Worm (Caenorhabditis elegans) whole organism, young adult: ENCODE results near the gene immp-1.

Source experiments
- F10E7.11 ChIP-seq: sonication (generic microtip); optimal IDR thresholded peaks from 2 replicates; lab custom pipeline; 2017; ENCODE audit warnings: mild to moderate bottlenecking, missing genetic modification characterization, moderate library complexity, missing compliant biosample characterization
- F23B12.7 ChIP-seq: sonication (generic microtip); optimal IDR thresholded peaks from 2 replicates; lab custom pipeline; 2017; ENCODE audit warnings: missing genetic modification characterization, mild to moderate bottlenecking, missing compliant biosample characterization, antibody characterized with exemption, moderate library complexity; ENCODE audit not compliant: insufficient read depth
- F37B4.10 ChIP-seq: fragments of 200-800 bp; sonication (Bioruptor generic); IDR thresholded peaks from 2 replicates; pipeline ENCODE4 v1.3.6; 2022; ENCODE audit warnings: missing genetic modification characterization, missing compliant biosample characterization
- F39B2.1 ChIP-seq: fragments of 200-800 bp; sonication (Bioruptor generic); IDR thresholded peaks from 2 replicates; pipeline ENCODE4 v1.3.6; 2022; ENCODE audit warnings: missing genetic modification reagents, missing genetic modification characterization, missing compliant biosample characterization
- F49E8.2 ChIP-seq: sonication (generic microtip); optimal IDR thresholded peaks from 3 replicates; lab custom pipeline; 2017; ENCODE audit warnings: missing genetic modification characterization, mild to moderate bottlenecking, missing compliant biosample characterization, antibody characterized with exemption, moderate library complexity; ENCODE audit not compliant: insufficient read depth
- F52B5.7 ChIP-seq: sonication (generic microtip); optimal IDR thresholded peaks from 2 replicates; lab custom pipeline; 2016; ENCODE audit warnings: mild to moderate bottlenecking, missing genetic modification characterization, missing compliant biosample characterization
- K11D2.4 ChIP-seq: fragments of 200-800 bp; sonication (Bioruptor generic); IDR thresholded peaks from 2 replicates; pipeline ENCODE4 v1.3.6; 2022; ENCODE audit warnings: missing genetic modification reagents, missing genetic modification characterization, missing compliant biosample characterization
- T26A5.8 ChIP-seq: sonication (generic microtip); optimal IDR thresholded peaks from 2 replicates; lab custom pipeline; 2016; ENCODE audit warnings: missing genetic modification characterization, missing compliant biosample characterization
- Y53F4B.3 ChIP-seq: fragments of 200-800 bp; sonication (Bioruptor generic); IDR thresholded peaks from 2 replicates; pipeline ENCODE4 v1.3.6; 2022; ENCODE audit warnings: missing genetic modification reagents, missing genetic modification characterization, missing compliant biosample characterization
- Y67H2A.10 ChIP-seq: fragments of 200-800 bp; sonication (Bioruptor generic); conservative IDR thresholded peaks from 2 replicates; pipeline ENCODE4 v1.3.6; 2022; ENCODE audit warnings: missing genetic modification reagents, missing genetic modification characterization, missing compliant biosample characterization
- Y95B8A.8 ChIP-seq: fragments of 200-800 bp; sonication (Bioruptor generic); IDR thresholded peaks from 2 replicates; pipeline ENCODE4 v1.3.6; 2022; ENCODE audit warnings: missing genetic modification reagents, missing genetic modification characterization, missing compliant biosample characterization
- akir-1 ChIP-seq: fragments of 200-800 bp; sonication (Bioruptor generic); optimal IDR thresholded peaks from 2 replicates; lab custom pipeline; 2018; ENCODE audit warnings: mild to moderate bottlenecking, missing genetic modification characterization, moderate library complexity, missing compliant biosample characterization
- attf-5 ChIP-seq: fragments of 200-800 bp; sonication (Bioruptor generic); optimal IDR thresholded peaks from 2 replicates; lab custom pipeline; 2018; ENCODE audit warnings: mild to moderate bottlenecking, missing genetic modification characterization, missing compliant biosample characterization
- bed-2 ChIP-seq: fragments of 200-800 bp; sonication (Bioruptor generic); IDR thresholded peaks from 2 replicates; pipeline ENCODE4 v1.3.6; 2022; ENCODE audit warnings: missing genetic modification reagents, missing genetic modification characterization, missing compliant biosample characterization
- ceh-100 ChIP-seq: fragments of 200-800 bp; sonication (Bioruptor generic); IDR thresholded peaks from 2 replicates; pipeline ENCODE4 v1.3.6; 2022; ENCODE audit warnings: missing genetic modification reagents, missing genetic modification characterization, missing compliant biosample characterization
- ceh-58 ChIP-seq: fragments of 200-800 bp; sonication (Bioruptor generic); IDR thresholded peaks from 2 replicates; pipeline ENCODE4 v1.3.6; 2022; ENCODE audit warnings: missing genetic modification characterization, missing compliant biosample characterization
- ceh-91 ChIP-seq: fragments of 200-800 bp; sonication (Bioruptor generic); IDR thresholded peaks from 2 replicates; pipeline ENCODE4 v1.3.6; 2022; ENCODE audit warnings: missing genetic modification reagents, missing genetic modification characterization, missing compliant biosample characterization
- die-1 ChIP-seq: sonication (generic microtip); optimal IDR thresholded peaks from 2 replicates; lab custom pipeline; 2016; ENCODE audit warnings: missing genotype, mild to moderate bottlenecking, missing genetic modification characterization, missing compliant biosample characterization
- dox-1 ChIP-seq: fragments of 200-800 bp; sonication (Bioruptor generic); IDR thresholded peaks from 2 replicates; pipeline ENCODE4 v1.3.6; 2022; ENCODE audit warnings: missing genetic modification reagents, missing genetic modification characterization, missing compliant biosample characterization
- egl-44 ChIP-seq: fragments of 200-800 bp; sonication (Bioruptor generic); IDR thresholded peaks from 2 replicates; pipeline ENCODE4 v1.3.6; 2022; ENCODE audit warnings: missing genetic modification reagents, missing genetic modification characterization, missing compliant biosample characterization
- egrh-3 ChIP-seq: fragments of 200-800 bp; sonication (Bioruptor generic); IDR thresholded peaks from 2 replicates; pipeline ENCODE4 v1.3.6; 2022; ENCODE audit warnings: missing genetic modification reagents, missing genetic modification characterization, missing compliant biosample characterization
- hmg-1.2 ChIP-seq: fragments of 200-800 bp; sonication (Bioruptor generic); IDR thresholded peaks from 2 replicates; pipeline ENCODE4 v1.3.6; 2022; ENCODE audit warnings: missing genetic modification reagents, missing genetic modification characterization, missing compliant biosample characterization
- hmg-20 ChIP-seq: fragments of 200-800 bp; sonication (Bioruptor generic); IDR thresholded peaks from 2 replicates; pipeline ENCODE4 v1.3.6; 2022; ENCODE audit warnings: missing genetic modification reagents, missing genetic modification characterization, missing compliant biosample characterization
- hrde-1 ChIP-seq: sonication (generic microtip); optimal IDR thresholded peaks from 2 replicates; lab custom pipeline; 2016; ENCODE audit warnings: missing genetic modification characterization, mild to moderate bottlenecking, missing compliant biosample characterization, moderate library complexity, missing genotype, missing genetic modification reagents, borderline replicate concordance
- hsf-1 ChIP-seq: fragments of 200-800 bp; sonication (Bioruptor generic); IDR thresholded peaks from 2 replicates; pipeline ENCODE4 v1.3.6; 2022; ENCODE audit warnings: missing genetic modification reagents, missing genetic modification characterization, missing compliant biosample characterization
- lin-26 ChIP-seq: fragments of 200-800 bp; sonication (Bioruptor generic); IDR thresholded peaks from 2 replicates; pipeline ENCODE4 v1.3.6; 2022; ENCODE audit warnings: missing genetic modification reagents, missing genetic modification characterization, missing compliant biosample characterization
- lin-35 ChIP-seq, 3 experiments: fragments of 150-350 bp in 2 of 3; sonication (generic microtip) in 1 of 3; optimal IDR thresholded peaks; 2 replicates each; lab custom pipeline; 2014 to 2018; ENCODE audit warnings: missing biosample characterization in 3 of 3, missing genetic modification characterization in 3 of 3, missing genetic modification reagents in 3 of 3
- lir-1 ChIP-seq: fragments of 200-800 bp; sonication (Bioruptor generic); conservative IDR thresholded peaks from 2 replicates; pipeline ENCODE4 v1.3.6; 2022; ENCODE audit warnings: missing genetic modification reagents, missing genetic modification characterization, missing compliant biosample characterization
- lsy-27 ChIP-seq: sonication (generic microtip); optimal IDR thresholded peaks from 2 replicates; lab custom pipeline; 2017; ENCODE audit warnings: missing genetic modification characterization, mild to moderate bottlenecking, missing compliant biosample characterization, antibody characterized with exemption, missing genotype, borderline replicate concordance; ENCODE audit not compliant: insufficient read depth
- madf-10 ChIP-seq: sonication (generic microtip); optimal IDR thresholded peaks from 2 replicates; lab custom pipeline; 2016; ENCODE audit warnings: mild to moderate bottlenecking, missing genetic modification characterization, missing compliant biosample characterization
- madf-3 ChIP-seq: fragments of 200-800 bp; sonication (Bioruptor generic); IDR thresholded peaks from 2 replicates; pipeline ENCODE4 v1.3.6; 2022; ENCODE audit warnings: missing genetic modification reagents, missing genetic modification characterization, missing compliant biosample characterization
- madf-6 ChIP-seq: fragments of 200-800 bp; sonication (Bioruptor generic); IDR thresholded peaks from 2 replicates; pipeline ENCODE4 v1.3.6; 2022; ENCODE audit warnings: missing genetic modification reagents, missing genetic modification characterization, missing compliant biosample characterization
- nfya-2 ChIP-seq: fragments of 200-800 bp; sonication (Bioruptor generic); IDR thresholded peaks from 2 replicates; pipeline ENCODE4 v1.3.6; 2022; ENCODE audit warnings: missing genetic modification reagents, missing genetic modification characterization, missing compliant biosample characterization
- nhr-179 ChIP-seq: sonication (generic microtip); optimal IDR thresholded peaks from 2 replicates; lab custom pipeline; 2016; ENCODE audit warnings: mild to moderate bottlenecking, missing genetic modification characterization, missing compliant biosample characterization
- nhr-27 ChIP-seq: fragments of 200-800 bp; sonication (Bioruptor generic); optimal IDR thresholded peaks from 2 replicates; lab custom pipeline; 2018; ENCODE audit warnings: mild to moderate bottlenecking, missing genetic modification characterization, moderate library complexity, missing compliant biosample characterization
- nhr-80 ChIP-seq: sonication (generic microtip); optimal IDR thresholded peaks from 2 replicates; lab custom pipeline; 2016; ENCODE audit warnings: missing genetic modification characterization, missing compliant biosample characterization
- pha-4 ChIP-seq: fragments of 150-350 bp; sonication (generic microtip); optimal IDR thresholded peaks from 2 replicates; lab custom pipeline; 2014; ENCODE audit warnings: missing biosample characterization, missing genetic modification reagents, missing genetic modification characterization
- rec-8 ChIP-seq, 2 experiments: sonication (generic microtip); optimal IDR thresholded peaks; 2 replicates each; lab custom pipeline; 2016; ENCODE audit warnings: mild to moderate bottlenecking in 2 of 2, missing genetic modification characterization in 2 of 2, missing genetic modification reagents in 2 of 2, missing genotype in 2 of 2, missing biosample characterization in 1 of 2, missing compliant biosample characterization in 1 of 2, moderate library complexity in 1 of 2
- sdz-38 ChIP-seq: sonication (generic microtip); optimal IDR thresholded peaks from 2 replicates; lab custom pipeline; 2016; ENCODE audit warnings: missing genotype, missing genetic modification characterization, missing compliant biosample characterization
- snpc-1.3 ChIP-seq: sonication (generic microtip); optimal IDR thresholded peaks from 2 replicates; lab custom pipeline; 2017; ENCODE audit warnings: missing genetic modification characterization, mild to moderate bottlenecking, missing compliant biosample characterization, antibody characterized with exemption, moderate library complexity, missing genotype, missing genetic modification reagents; ENCODE audit not compliant: insufficient read depth
- snpc-3.4 ChIP-seq: sonication (generic microtip); optimal IDR thresholded peaks from 2 replicates; lab custom pipeline; 2017; ENCODE audit warnings: missing genetic modification characterization, mild to moderate bottlenecking, missing compliant biosample characterization, antibody characterized with exemption, moderate library complexity, missing genotype, missing genetic modification reagents
- tbp1 ChIP-seq: fragments of 200-800 bp; sonication (Bioruptor generic); optimal IDR thresholded peaks from 2 replicates; lab custom pipeline; 2018; ENCODE audit warnings: mild to moderate bottlenecking, missing genetic modification characterization, missing compliant biosample characterization
- tbx-9 ChIP-seq: sonication (generic microtip); optimal IDR thresholded peaks from 2 replicates; lab custom pipeline; 2016; ENCODE audit warnings: borderline replicate concordance, missing genetic modification characterization, inconsistent platforms, missing compliant biosample characterization
- unc-130 ChIP-seq: sonication (generic microtip); optimal IDR thresholded peaks from 2 replicates; lab custom pipeline; 2016; ENCODE audit warnings: missing genetic modification reagents, missing genetic modification characterization, missing compliant biosample characterization
- unc-62 ChIP-seq: fragments of 150-350 bp; optimal IDR thresholded peaks from 2 replicates; lab custom pipeline; 2014; ENCODE audit warnings: missing biosample characterization, missing genetic modification reagents, missing genetic modification characterization
- zfh-2 ChIP-seq: fragments of 200-800 bp; sonication (Bioruptor generic); conservative IDR thresholded peaks from 2 replicates; pipeline ENCODE4 v1.3.6; 2022; ENCODE audit warnings: missing genetic modification reagents, missing genetic modification characterization, missing compliant biosample characterization
- ztf-22 ChIP-seq: fragments of 200-800 bp; sonication (Bioruptor generic); optimal IDR thresholded peaks from 2 replicates; lab custom pipeline; 2018; ENCODE audit warnings: mild to moderate bottlenecking, missing genetic modification characterization, moderate library complexity, missing compliant biosample characterization

The immp-1 gene

ce11 chrIII:11824088-11824487 lies 49.3 kb downstream of the immp-1 start:
- TF ChIP-seq zfh-2 (GFP tag; lab: Robert Waterston, UW) (peak; percentile 59), nhr-179 (no peak)

ce11 chrIII:11824580-11824979 lies 49.8 kb downstream of the immp-1 start:
- TF ChIP-seq bed-2 (GFP tag; lab: Robert Waterston, UW) (no peak), rec-8 (tag; optimal IDR thresholded peaks at IDR 0.05; lab: Kevin White, UChicago) (no peak), ztf-22 (GFP tag; lab: Kevin White, UChicago) (no peak), egrh-3 (GFP tag; lab: Robert Waterston, UW) (no peak), madf-6 (peak; percentile 62), hmg-1.2 (GFP tag; lab: Robert Waterston, UW) (no peak), lin-35 (GFP tag; optimal IDR thresholded peaks at IDR 0.05; lab: Kevin White, UChicago) (no peak), F39B2.1 (GFP tag; lab: Robert Waterston, UW) (no peak), F23B12.7 (no peak), dox-1 (GFP tag; lab: Robert Waterston, UW) (peak; percentile 30; the same call in 1 of the 2 replicates), lsy-27 (no peak), F37B4.10 (GFP tag; lab: Robert Waterston, UW) (no peak), ceh-100 (GFP tag; lab: Robert Waterston, UW) (no peak), K11D2.4 (GFP tag; lab: Robert Waterston, UW) (no peak), madf-10 (tag; lab: Kevin White, UChicago) (no peak), sdz-38 (tag; lab: Kevin White, UChicago) (no peak), pha-4 (no peak), akir-1 (no peak), nhr-80 (no peak), T26A5.8 (tag; lab: Kevin White, UChicago) (no peak), unc-130 (GFP tag; lab: Kevin White, UChicago) (no peak), attf-5 (GFP tag; lab: Kevin White, UChicago) (no peak), nfya-2 (no peak), lin-26 (GFP tag; lab: Robert Waterston, UW) (0 out of 2 replicates have a peak, but pooled peaks have one; percentile 53), hsf-1 (peak; percentile 35; the same call in 1 of the 2 replicates), ceh-58 (GFP tag; lab: Robert Waterston, UW) (no peak), F49E8.2 (tag; lab: Kevin White, UChicago) (no peak), hrde-1 (no peak), snpc-3.4 (tag; lab: Kevin White, UChicago) (no peak), Y53F4B.3 (GFP tag; lab: Robert Waterston, UW) (no peak), unc-62 (no peak), snpc-1.3 (tag; lab: Kevin White, UChicago) (no peak), die-1 (tag; lab: Kevin White, UChicago) (peak; percentile 12), F10E7.11 (tag; lab: Kevin White, UChicago) (no peak), madf-3 (GFP tag; lab: Robert Waterston, UW) (no peak), lir-1 (GFP tag; lab: Robert Waterston, UW) (no peak), tbx-9 (no peak), tbp1 (GFP tag; lab: Kevin White, UChicago) (no peak), F52B5.7 (tag; lab: Kevin White, UChicago) (no peak), ceh-91 (GFP tag; lab: Robert Waterston, UW) (no peak), egl-44 (GFP tag; lab: Robert Waterston, UW) (no peak), Y95B8A.8 (GFP tag; lab: Robert Waterston, UW) (no peak), hmg-20 (GFP tag; lab: Robert Waterston, UW) (no peak), Y67H2A.10 (no peak), nhr-27 (no peak)
